Worm (Caenorhabditis elegans): Measurements from ENCODE around the gene hlh-6.

hlh-6 gene

DNA sequence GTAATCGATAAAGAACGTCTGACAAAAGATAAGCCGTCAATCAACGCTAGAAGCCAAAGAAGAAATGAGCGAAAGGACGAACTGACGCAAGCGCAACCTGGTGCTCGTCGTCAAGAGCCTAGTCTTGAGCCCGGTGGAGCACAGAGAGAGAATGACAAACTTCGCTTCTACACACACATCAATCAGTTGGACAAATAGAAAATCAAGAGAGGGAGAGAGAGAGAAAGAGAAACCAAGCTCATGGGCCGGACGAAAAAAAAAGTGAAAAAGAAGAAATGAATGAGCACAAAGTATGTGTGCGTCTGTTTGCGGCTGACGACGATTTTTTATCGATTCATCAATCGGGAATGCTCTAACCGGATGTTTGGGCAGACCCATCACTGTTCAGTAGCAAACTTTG, 6.5 kb upstream of the hlh-6 start:
- TF ChIP-seq fkh-10 (GFP tag; optimal IDR thresholded peaks at IDR 0.05): no peak
- TF ChIP-seq efl-1 (optimal IDR thresholded peaks at IDR 0.05): peak; percentile 2 to 12
- peak; percentile 17 to 92 for TF ChIP-seq efl-1 (GFP tag; optimal IDR thresholded peaks at IDR 0.05 in 1 of 2)
- no peak for TF ChIP-seq skn-1 (tag; optimal IDR thresholded peaks at IDR 0.05)
- TF ChIP-seq fos-1 (tag; optimal IDR thresholded peaks at IDR 0.05): no peak
- TF ChIP-seq mep-1 (tag; optimal IDR thresholded peaks at IDR 0.05): no peak
- peak; percentile 48 for TF ChIP-seq pag-3 (tag; optimal IDR thresholded peaks at IDR 0.05; ENCODE audit: borderline replicate concordance, insufficient read depth)
- peak; percentile 27 for TF ChIP-seq dsc-1 (tag; optimal IDR thresholded peaks at IDR 0.05)
- peak in 1 of 2 experiments; percentile 0 for TF ChIP-seq lin-35 (GFP tag; optimal IDR thresholded peaks at IDR 0.05)
- TF ChIP-seq lin-39 (tag; optimal IDR thresholded peaks at IDR 0.05): peak; percentile 22
- peak; percentile 48 for TF ChIP-seq lin-14 (GFP tag; optimal IDR thresholded peaks at IDR 0.05)
- TF ChIP-seq nhr-77 (tag; optimal IDR thresholded peaks at IDR 0.05): peak; percentile 35
- TF ChIP-seq nhr-19 (GFP tag; conservative IDR thresholded peaks at IDR 0.05): peak; percentile 15
- peak; percentile 14 for TF ChIP-seq snu-23 (GFP tag; optimal IDR thresholded peaks at IDR 0.05)
- TF ChIP-seq fkh-4 (tag; optimal IDR thresholded peaks at IDR 0.05; ENCODE audit: borderline replicate concordance): no peak
- TF ChIP-seq nhr-71 (tag; optimal IDR thresholded peaks at IDR 0.05): peak; percentile 52
- TF ChIP-seq lsy-2 (tag; optimal IDR thresholded peaks at IDR 0.05): peak; percentile 19 to 55
- TF ChIP-seq rnt-1 (tag; optimal IDR thresholded peaks at IDR 0.05): peak; percentile 66
- peak; percentile 10 for TF ChIP-seq swsn-7 (tag; optimal IDR thresholded peaks at IDR 0.05)
- TF ChIP-seq unc-30 (tag; optimal IDR thresholded peaks at IDR 0.05): no peak
- TF ChIP-seq C16A3.4 (tag; optimal IDR thresholded peaks at IDR 0.05): peak; percentile 2

DNA sequence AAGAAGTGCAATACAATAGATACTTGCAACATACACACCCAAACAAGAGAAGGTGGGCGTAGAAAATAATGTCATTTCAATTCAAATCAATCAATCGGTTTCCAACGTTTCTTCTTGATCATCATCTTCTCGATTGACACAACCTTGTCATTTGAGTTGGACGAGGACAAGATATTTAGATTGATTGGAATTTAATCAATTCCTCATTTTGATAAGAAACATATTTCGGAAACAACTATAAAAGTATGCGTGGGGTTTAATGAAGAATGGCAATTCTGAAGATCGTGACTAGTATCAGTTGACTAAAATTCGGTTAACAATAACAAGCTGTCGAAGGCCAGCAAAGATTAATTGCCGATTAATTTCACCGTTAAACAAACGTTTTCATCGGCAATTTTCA, 6.0 kb upstream of the hlh-6 start:
- TF ChIP-seq elt-3 (tag; optimal IDR thresholded peaks at IDR 0.05) (peak in 5 of 6 experiments; percentile 41 to 89 (median 65)), unc-86 (tag; optimal IDR thresholded peaks at IDR 0.05) (no peak), lsy-2 (tag; optimal IDR thresholded peaks at IDR 0.05) (peak in 1 of 2 experiments; percentile 39), nhr-85 (tag) (peak; percentile 91), C16A3.4 (tag; optimal IDR thresholded peaks at IDR 0.05) (peak; percentile 22), blmp-1 (tag; optimal IDR thresholded peaks at IDR 0.05) (peak; percentile 36), lin-14 (GFP tag; optimal IDR thresholded peaks at IDR 0.05) (peak; percentile 56), ceh-8 (GFP tag; optimal IDR thresholded peaks at IDR 0.05) (no peak), hpl-2 (GFP tag; optimal IDR thresholded peaks at IDR 0.05) (no peak), efl-1 (optimal IDR thresholded peaks at IDR 0.05) (no peak), efl-1 (GFP tag; optimal IDR thresholded peaks at IDR 0.05 in 1 of 2) (peak in 1 of 2 experiments; percentile 40), fkh-8 (tag; optimal IDR thresholded peaks at IDR 0.05) (no peak), fkh-4 (tag; optimal IDR thresholded peaks at IDR 0.05; ENCODE audit: borderline replicate concordance) (peak; percentile 6), nhr-28 (tag; optimal IDR thresholded peaks at IDR 0.05) (no peak), efl-3 (GFP tag; optimal IDR thresholded peaks at IDR 0.05) (no peak), nhr-20 (tag; optimal IDR thresholded peaks at IDR 0.05) (peak; percentile 13), unc-130 (tag; optimal IDR thresholded peaks at IDR 0.05) (peak; percentile 51), lin-35 (GFP tag; optimal IDR thresholded peaks at IDR 0.05) (peak in 1 of 2 experiments; percentile 29), snu-23 (GFP tag; optimal IDR thresholded peaks at IDR 0.05) (peak; percentile 47), vab-15 (tag; optimal IDR thresholded peaks at IDR 0.05) (peak; percentile 37), nhr-84 (tag; optimal IDR thresholded peaks at IDR 0.05) (no peak), aly-2 (tag; optimal IDR thresholded peaks at IDR 0.05) (no peak), nhr-71 (tag; optimal IDR thresholded peaks at IDR 0.05) (peak; percentile 11), mep-1 (tag; optimal IDR thresholded peaks at IDR 0.05) (peak; percentile 39), tbx-2 (tag; optimal IDR thresholded peaks at IDR 0.05) (peak; percentile 10)

DNA sequence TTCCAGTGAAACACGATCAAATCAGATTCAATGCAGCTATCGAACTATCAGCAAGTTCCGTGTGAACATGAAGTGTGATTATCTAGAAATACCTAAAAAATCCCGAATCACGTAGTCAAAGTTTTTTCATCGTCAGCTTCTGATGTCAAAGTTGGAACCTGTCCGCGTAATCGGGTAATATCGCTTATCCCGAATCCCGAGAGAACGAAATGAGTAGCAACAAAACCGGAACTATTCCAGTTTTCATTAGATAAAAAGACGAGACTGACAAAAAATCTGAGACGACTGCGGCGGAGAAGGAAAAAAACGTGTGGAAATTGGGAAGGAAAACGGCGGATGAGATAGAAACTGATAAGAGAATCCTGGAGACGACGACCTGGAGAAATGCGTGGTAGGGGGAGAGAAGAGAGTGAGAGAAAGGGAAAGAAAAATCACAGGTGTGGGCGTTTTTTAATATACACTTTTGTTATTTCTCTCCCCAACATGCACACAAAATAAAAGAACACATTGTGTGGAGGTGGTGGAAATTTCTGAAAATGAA, 5.4 kb upstream of the hlh-6 start:
- TF ChIP-seq blmp-1 (tag; optimal IDR thresholded peaks at IDR 0.05): peak; percentile 88
- no peak for TF ChIP-seq pag-3 (tag; optimal IDR thresholded peaks at IDR 0.05; ENCODE audit: borderline replicate concordance, insufficient read depth)
- no peak for TF ChIP-seq ceh-90 (tag; optimal IDR thresholded peaks at IDR 0.05)
- no peak for TF ChIP-seq unc-62 (GFP tag; optimal IDR thresholded peaks at IDR 0.05)
- no peak for TF ChIP-seq nhr-20 (tag; optimal IDR thresholded peaks at IDR 0.05)
- TF ChIP-seq rnt-1 (tag; optimal IDR thresholded peaks at IDR 0.05): peak; percentile 29
- no peak for TF ChIP-seq nhr-85 (tag)
- TF ChIP-seq nhr-19 (GFP tag; conservative IDR thresholded peaks at IDR 0.05): no peak
- no peak for TF ChIP-seq unc-30 (tag; optimal IDR thresholded peaks at IDR 0.05)
- TF ChIP-seq skn-1 (tag; optimal IDR thresholded peaks at IDR 0.05): peak; percentile 11
- TF ChIP-seq tlp-1 (tag; optimal IDR thresholded peaks at IDR 0.05): no peak

All from whole organism, L1 larva.